Fruit fly (Drosophila melanogaster) whole organism, embryonic: ENCODE results near the gene ZnT86D.

Source experiments
- Adf1 ChIP-seq: fragments of 200-800 bp; sonication (Bioruptor generic); IDR thresholded peaks from 2 replicates; pipeline ENCODE4 v1.3.6; 2022; ENCODE audit warnings: missing biosample characterization, missing genetic modification characterization
- BEAF-32 ChIP-seq: fragments of 200-800 bp; sonication (Bioruptor generic); optimal IDR thresholded peaks from 3 replicates; lab custom pipeline; 2017; ENCODE audit warnings: missing biosample characterization, missing genetic modification characterization, mild to moderate bottlenecking, moderate library complexity, missing genetic modification reagents
- CG10147 ChIP-seq: fragments of 200-800 bp; sonication (Bioruptor generic); optimal IDR thresholded peaks from 2 replicates; lab custom pipeline; 2019; ENCODE audit warnings: missing biosample characterization, mild to moderate bottlenecking, missing genetic modification characterization, moderate library complexity
- CG10959 ChIP-seq: fragments of 200-800 bp; sonication (Bioruptor generic); IDR thresholded peaks from 2 replicates; pipeline ENCODE4 v1.3.6; 2022; ENCODE audit warnings: missing biosample characterization, missing genetic modification characterization
- CG1647 ChIP-seq: fragments of 200-800 bp; sonication (Bioruptor generic); optimal IDR thresholded peaks from 3 replicates; lab custom pipeline; 2016; ENCODE audit warnings: missing biosample characterization, missing genetic modification characterization
- CG18599 ChIP-seq: fragments of 200-800 bp; sonication (Bioruptor generic); optimal IDR thresholded peaks from 3 replicates; lab custom pipeline; 2017; ENCODE audit warnings: missing biosample characterization, missing genetic modification characterization, mild to moderate bottlenecking, moderate library complexity, missing genetic modification reagents
- CG2116 ChIP-seq: fragments of 200-800 bp; sonication (Bioruptor generic); optimal IDR thresholded peaks from 3 replicates; lab custom pipeline; 2018; ENCODE audit warnings: missing biosample characterization, mild to moderate bottlenecking, missing genetic modification characterization
- CG2120 ChIP-seq: fragments of 200-800 bp; sonication (Bioruptor generic); optimal IDR thresholded peaks from 3 replicates; lab custom pipeline; 2016; ENCODE audit warnings: missing biosample characterization, missing genetic modification characterization
- CG2712 ChIP-seq: fragments of 200-800 bp; optimal IDR thresholded peaks from 3 replicates; lab custom pipeline; 2019; ENCODE audit warnings: missing biosample characterization, mild to moderate bottlenecking, missing genetic modification characterization, moderate library complexity
- CG32772 ChIP-seq: fragments of 200-800 bp; sonication (Bioruptor generic); IDR thresholded peaks from 2 replicates; pipeline ENCODE4 v1.3.6; 2022; ENCODE audit warnings: missing biosample characterization, missing genetic modification characterization
- CG34224 ChIP-seq: fragments of 200-800 bp; sonication (Bioruptor generic); IDR thresholded peaks from 3 replicates; pipeline ENCODE4 v1.3.6; 2022; ENCODE audit warnings: missing biosample characterization, missing genetic modification characterization; ENCODE audit not compliant: partially characterized antibody
- CG3838 ChIP-seq: fragments of 200-800 bp; sonication (Bioruptor generic); optimal IDR thresholded peaks from 3 replicates; lab custom pipeline; 2016; ENCODE audit warnings: missing biosample characterization, missing genetic modification characterization
- CG4854 ChIP-seq: fragments of 200-800 bp; sonication (Bioruptor generic); optimal IDR thresholded peaks from 2 replicates; lab custom pipeline; 2016; ENCODE audit warnings: missing biosample characterization, missing genetic modification characterization, inconsistent platforms
- CG7745 ChIP-seq: fragments of 200-800 bp; sonication (Bioruptor generic); optimal IDR thresholded peaks from 2 replicates; lab custom pipeline; 2018; ENCODE audit warnings: missing biosample characterization, mild to moderate bottlenecking, missing genetic modification characterization, moderate library complexity
- CG7839 ChIP-seq: fragments of 200-800 bp; sonication (Bioruptor generic); optimal IDR thresholded peaks from 3 replicates; lab custom pipeline; 2018; ENCODE audit warnings: missing biosample characterization, mild to moderate bottlenecking, missing genetic modification characterization, moderate library complexity
- CG8290 ChIP-seq, 3 experiments: fragments of 200-800 bp; sonication (Bioruptor generic); optimal IDR thresholded peaks; 2 replicates each; lab custom pipeline; 2016 to 2019; ENCODE audit warnings: missing biosample characterization in 3 of 3, missing genetic modification characterization in 3 of 3, mild to moderate bottlenecking in 2 of 3, moderate library complexity in 1 of 3
- CG9797 ChIP-seq: fragments of 200-800 bp; sonication (Bioruptor generic); optimal IDR thresholded peaks from 3 replicates; lab custom pipeline; 2018; ENCODE audit warnings: missing biosample characterization, mild to moderate bottlenecking, missing genetic modification characterization
- Dip2 ChIP-seq: fragments of 200-800 bp; sonication (Bioruptor generic); IDR thresholded peaks from 2 replicates; pipeline ENCODE4 v1.3.6; 2022; ENCODE audit warnings: missing biosample characterization, missing genetic modification characterization
- Dip3 ChIP-seq: fragments of 200-800 bp; sonication (Bioruptor generic); optimal IDR thresholded peaks from 3 replicates; lab custom pipeline; 2016; ENCODE audit warnings: missing biosample characterization, missing genetic modification characterization
- E2f1 ChIP-seq: fragments of 200-800 bp; sonication (Bioruptor generic); IDR thresholded peaks from 2 replicates; pipeline ENCODE4 v1.3.6; 2022; ENCODE audit warnings: missing biosample characterization, missing genetic modification characterization
- ERR ChIP-seq: fragments of 200-800 bp; sonication (Bioruptor generic); optimal IDR thresholded peaks from 2 replicates; lab custom pipeline; 2016; ENCODE audit warnings: missing biosample characterization, missing genetic modification characterization
- Gsc ChIP-seq: fragments of 200-800 bp; sonication (Bioruptor generic); IDR thresholded peaks from 2 replicates; pipeline ENCODE4 v1.3.6; 2022; ENCODE audit warnings: missing biosample characterization, missing genetic modification characterization
- HLHmδ ChIP-seq: fragments of 200-800 bp; sonication (Bioruptor generic); optimal IDR thresholded peaks from 2 replicates; lab custom pipeline; 2018; ENCODE audit warnings: missing biosample characterization, mild to moderate bottlenecking, missing genetic modification characterization, moderate library complexity
- Mes4 ChIP-seq: fragments of 200-800 bp; sonication (Bioruptor generic); optimal IDR thresholded peaks from 2 replicates; lab custom pipeline; 2016; ENCODE audit warnings: missing biosample characterization, missing genetic modification characterization
- Myb ChIP-seq: fragments of 200-800 bp; sonication (Bioruptor generic); optimal IDR thresholded peaks from 2 replicates; lab custom pipeline; 2016; ENCODE audit warnings: missing biosample characterization, missing genetic modification characterization
- Oaz ChIP-seq: fragments of 200-800 bp; sonication (Bioruptor generic); IDR thresholded peaks from 2 replicates; pipeline ENCODE4 v1.3.6; 2022; ENCODE audit warnings: missing biosample characterization, missing genetic modification characterization
- Opbp ChIP-seq: fragments of 200-800 bp; sonication (Bioruptor generic); IDR thresholded peaks from 3 replicates; pipeline ENCODE4 v1.3.6; 2022; ENCODE audit warnings: missing biosample characterization, missing genetic modification characterization; ENCODE audit not compliant: partially characterized antibody
- PHDP ChIP-seq: fragments of 200-800 bp; sonication (Bioruptor generic); optimal IDR thresholded peaks from 3 replicates; lab custom pipeline; 2018; ENCODE audit warnings: missing biosample characterization, mild to moderate bottlenecking, missing genetic modification characterization, moderate library complexity
- Ptx1 ChIP-seq: fragments of 200-800 bp; sonication (Bioruptor generic); IDR thresholded peaks from 2 replicates; pipeline ENCODE4 v1.3.6; 2022; ENCODE audit warnings: missing biosample characterization, missing genetic modification characterization
- Scr ChIP-seq: fragments of 200-800 bp; sonication (Bioruptor generic); IDR thresholded peaks from 2 replicates; pipeline ENCODE4 v1.3.6; 2022; ENCODE audit warnings: missing biosample characterization, missing genetic modification characterization; ENCODE audit not compliant: partially characterized antibody
- Sry-δ ChIP-seq: fragments of 200-800 bp; sonication (Bioruptor generic); optimal IDR thresholded peaks from 2 replicates; lab custom pipeline; 2016; ENCODE audit warnings: missing biosample characterization, missing genetic modification characterization
- Trl ChIP-seq, 3 experiments: fragments of >200 bp in 2 of 3; fragments of 200-800 bp in 1 of 3; sonication (Bioruptor generic) in 1 of 3; optimal IDR thresholded peaks; 2 replicates in 1 of 3; 3 replicates in 2 of 3; lab custom pipeline; 2016 to 2017; ENCODE audit warnings: missing biosample characterization in 1 of 3, missing genetic modification characterization in 1 of 3
- ac ChIP-seq: fragments of 200-800 bp; sonication (Bioruptor generic); optimal IDR thresholded peaks from 3 replicates; lab custom pipeline; 2017; ENCODE audit warnings: missing biosample characterization, mild to moderate bottlenecking, missing genetic modification characterization
- chif ChIP-seq, 2 experiments: fragments of 200-800 bp; sonication (Bioruptor generic); optimal IDR thresholded peaks; 3 replicates each; lab custom pipeline; 2016; ENCODE audit warnings: missing biosample characterization in 2 of 2, missing genetic modification characterization in 2 of 2
- crol ChIP-seq: fragments of 200-800 bp; sonication (Bioruptor generic); IDR thresholded peaks from 2 replicates; pipeline ENCODE4 v1.3.6; 2022; ENCODE audit warnings: missing biosample characterization, missing genetic modification characterization
- gem ChIP-seq: fragments of 200-800 bp; sonication (Bioruptor generic); optimal IDR thresholded peaks from 2 replicates; lab custom pipeline; 2019; ENCODE audit warnings: missing biosample characterization, mild to moderate bottlenecking, missing genetic modification characterization, moderate library complexity
- inv ChIP-seq: fragments of 200-800 bp; sonication (Bioruptor generic); IDR thresholded peaks from 2 replicates; pipeline ENCODE4 v1.3.6; 2022; ENCODE audit warnings: missing biosample characterization, missing genetic modification characterization; ENCODE audit not compliant: partially characterized antibody
- klu ChIP-seq: fragments of 200-800 bp; sonication (Bioruptor generic); IDR thresholded peaks from 2 replicates; pipeline ENCODE4 v1.3.6; 2022; ENCODE audit warnings: missing biosample characterization, missing genetic modification characterization
- lbe ChIP-seq: fragments of 200-800 bp; sonication (Bioruptor generic); optimal IDR thresholded peaks from 2 replicates; lab custom pipeline; 2016; ENCODE audit warnings: missing biosample characterization, mild to moderate bottlenecking, missing genetic modification characterization
- lilli ChIP-seq: fragments of 200-800 bp; sonication (Bioruptor generic); optimal IDR thresholded peaks from 3 replicates; lab custom pipeline; 2016; ENCODE audit warnings: missing biosample characterization, missing genetic modification characterization
- oc ChIP-seq: fragments of 200-800 bp; sonication (Bioruptor generic); optimal IDR thresholded peaks from 2 replicates; lab custom pipeline; 2018; ENCODE audit warnings: missing biosample characterization, mild to moderate bottlenecking, missing genetic modification characterization, moderate library complexity
- peb ChIP-seq: fragments of 200-800 bp; sonication (Bioruptor generic); IDR thresholded peaks from 2 replicates; pipeline ENCODE4 v1.3.6; 2022; ENCODE audit warnings: missing biosample characterization, missing genetic modification characterization
- sd ChIP-seq: fragments of 200-800 bp; sonication (Bioruptor generic); optimal IDR thresholded peaks from 3 replicates; lab custom pipeline; 2018; ENCODE audit warnings: missing biosample characterization, mild to moderate bottlenecking, missing genetic modification characterization, moderate library complexity
- sens ChIP-seq: fragments of 200-800 bp; sonication (Bioruptor generic); peaks from one replicate; lab custom pipeline; 2016; ENCODE audit warnings: missing biosample characterization, missing genetic modification characterization
- so ChIP-seq: fragments of 200-800 bp; sonication (Bioruptor generic); IDR thresholded peaks from 3 replicates; pipeline ENCODE4 v1.3.6; 2022; ENCODE audit warnings: missing biosample characterization, missing genetic modification characterization
- sob ChIP-seq: fragments of 200-800 bp; sonication (Bioruptor generic); IDR thresholded peaks from 2 replicates; pipeline ENCODE4 v1.3.6; 2022; ENCODE audit warnings: missing biosample characterization, missing genetic modification characterization
- tap ChIP-seq: fragments of 200-800 bp; optimal IDR thresholded peaks from 3 replicates; lab custom pipeline; 2019; ENCODE audit warnings: missing biosample characterization, mild to moderate bottlenecking, missing genetic modification characterization, moderate library complexity
- tna ChIP-seq: fragments of 200-800 bp; sonication (Bioruptor generic); IDR thresholded peaks from 2 replicates; pipeline ENCODE4 v1.3.6; 2022; ENCODE audit warnings: missing biosample characterization, missing genetic modification characterization; ENCODE audit not compliant: partially characterized antibody
- vvl ChIP-seq: fragments of 200-800 bp; sonication (Bioruptor generic); IDR thresholded peaks from 2 replicates; pipeline ENCODE4 v1.3.6; 2022; ENCODE audit warnings: missing biosample characterization, missing genetic modification characterization

ZnT86D gene

dm6 chr3R:11243951-11244660 lies 29.8 kb upstream of the ZnT86D start, which contains the start of the genes CG17734 and CG5214 (continued):
- TF ChIP-seq tap = no peak
- no peak for TF ChIP-seq CG7745
- peak; percentile 33; the same call in 1 of the 2 replicates for TF ChIP-seq Adf1
- no peak for TF ChIP-seq CG32772 (GFP tag; lab: Robert Waterston, UW)
- peak; percentile 76 for TF ChIP-seq CG9797
- no peak for TF ChIP-seq Dip3
- peak; percentile 35 for TF ChIP-seq CG2120 (GFP tag; lab: Kevin White, UChicago)
- peak; percentile 23 for TF ChIP-seq CG4854 (GFP tag; lab: Kevin White, UChicago)
- TF ChIP-seq CG10959 (GFP tag; lab: Robert Waterston, UW) = no peak
- TF ChIP-seq lilli (GFP tag; lab: Kevin White, UChicago) = peak; percentile 48
- no peak for TF ChIP-seq sd (tag; lab: Kevin White, UChicago)
- TF ChIP-seq Scr (GFP tag; lab: Robert Waterston, UW) = peak; percentile 82
- TF ChIP-seq CG8290 (GFP tag; optimal IDR thresholded peaks at IDR 0.05; lab: Kevin White, UChicago) = peak; percentile 33
- no peak for TF ChIP-seq CG8290 (tag; optimal IDR thresholded peaks at IDR 0.05; lab: Kevin White, UChicago)
- TF ChIP-seq Opbp (GFP tag; lab: Robert Waterston, UW) = peak; percentile 69; the same call in 2 of the 3 replicates
- peak; percentile 4 for TF ChIP-seq CG1647
- TF ChIP-seq Gsc (GFP tag; lab: Robert Waterston, UW) = no peak
- no peak for TF ChIP-seq Oaz (GFP tag; lab: Robert Waterston, UW)
- no peak for TF ChIP-seq tna (GFP tag; lab: Robert Waterston, UW)
- TF ChIP-seq CG7839 (tag; lab: Kevin White, UChicago) = no peak
- no peak for TF ChIP-seq peb (GFP tag; lab: Robert Waterston, UW)
- no peak for TF ChIP-seq E2f1 (GFP tag; lab: Robert Waterston, UW)
- peak; percentile 73 for TF ChIP-seq Sry-δ (GFP tag; lab: Kevin White, UChicago)
- 0 out of 2 replicates have a peak, but pooled peaks have one; percentile 46 for TF ChIP-seq crol (GFP tag; lab: Robert Waterston, UW)
- TF ChIP-seq HLHmδ = no peak
- no peak for TF ChIP-seq sob (GFP tag; lab: Robert Waterston, UW)
- peak; percentile 41 for TF ChIP-seq CG2116 (GFP tag; lab: Kevin White, UChicago)
- no peak for TF ChIP-seq Trl (optimal IDR thresholded peaks at IDR 0.05; lab: Kevin White, UChicago)
- TF ChIP-seq Trl (GFP tag; optimal IDR thresholded peaks at IDR 0.05; lab: Kevin White, UChicago) = peak; percentile 34
- peak; percentile 72 for TF ChIP-seq sens (GFP tag; lab: Kevin White, UChicago)
- TF ChIP-seq CG18599 = no peak
- TF ChIP-seq Ptx1 = no peak
- peak; percentile 17 for TF ChIP-seq Mes4 (GFP tag; lab: Kevin White, UChicago)
- TF ChIP-seq Dip2 (GFP tag; lab: Robert Waterston, UW) = no peak
- TF ChIP-seq klu (GFP tag; lab: Robert Waterston, UW) = no peak
- peak; percentile 26 for TF ChIP-seq CG2712
- TF ChIP-seq gem (tag; lab: Kevin White, UChicago) = peak; percentile 46
- no peak for TF ChIP-seq lbe
- no peak for TF ChIP-seq PHDP (tag; lab: Kevin White, UChicago)
- TF ChIP-seq ERR (GFP tag; lab: Kevin White, UChicago) = no peak
- TF ChIP-seq CG3838 (GFP tag; lab: Kevin White, UChicago) = no peak
- TF ChIP-seq Myb = peak; percentile 54
- TF ChIP-seq oc (tag; lab: Kevin White, UChicago) = no peak
- peak; percentile 88 for TF ChIP-seq BEAF-32 (GFP tag; lab: Kevin White, UChicago)
- TF ChIP-seq so = no peak
- TF ChIP-seq vvl = no peak
- peak; percentile 71 for TF ChIP-seq inv (GFP tag; lab: Robert Waterston, UW)
- no peak for TF ChIP-seq ac (GFP tag; lab: Kevin White, UChicago)
- TF ChIP-seq chif (GFP tag; optimal IDR thresholded peaks at IDR 0.05; lab: Kevin White, UChicago) = no peak
- peak; percentile 69 for TF ChIP-seq CG34224 (GFP tag; lab: Robert Waterston, UW)
- TF ChIP-seq CG10147 = no peak
